Fruit fly (Drosophila melanogaster): ENCODE results near the gene CG15475.
A peak's percentile ranks its signal among the peaks of the same experiment; 100 is the strongest.

CG15475 gene

dm6 chr2L:20638413-20638812 lies 24.1 kb downstream of the CG15475 start:
- TF ChIP-seq CG8319 (GFP tag; optimal IDR thresholded peaks at IDR 0.05) = no peak
- TF ChIP-seq Hr38 (GFP tag; optimal IDR thresholded peaks at IDR 0.05) = no peak
- no peak for TF ChIP-seq Gug (GFP tag; IDR thresholded peaks at IDR 0.05)
- no peak for TF ChIP-seq salr (GFP tag; optimal IDR thresholded peaks at IDR 0.05)
- no peak for TF ChIP-seq Sox102F (GFP tag; optimal IDR thresholded peaks at IDR 0.05)
- no peak for TF ChIP-seq Sox15 (GFP tag; optimal IDR thresholded peaks at IDR 0.05)
- TF ChIP-seq CG11294 (GFP tag; IDR thresholded peaks at IDR 0.05) = no peak
- peak; percentile 71 for TF ChIP-seq Eip78C (GFP tag)
- TF ChIP-seq lz (GFP tag; optimal IDR thresholded peaks at IDR 0.05) = no peak
- no peak for TF ChIP-seq Eip93F (GFP tag; optimal IDR thresholded peaks at IDR 0.05)
- no peak for TF ChIP-seq CG10669 (GFP tag; optimal IDR thresholded peaks at IDR 0.05)
- peak; percentile 58 for TF ChIP-seq CG1621 (tag; optimal IDR thresholded peaks at IDR 0.05)
- no peak for TF ChIP-seq CG16779 (tag; optimal IDR thresholded peaks at IDR 0.05)
- no peak for TF ChIP-seq topi (GFP tag; optimal IDR thresholded peaks at IDR 0.05)
- TF ChIP-seq Eip75B (GFP tag; optimal IDR thresholded peaks at IDR 0.05) = no peak
- peak; percentile 12 for TF ChIP-seq CG3919 (GFP tag; optimal IDR thresholded peaks at IDR 0.05)
- TF ChIP-seq Smox (GFP tag; optimal IDR thresholded peaks at IDR 0.05) = no peak
- no peak for TF ChIP-seq Sox14 (GFP tag; optimal IDR thresholded peaks at IDR 0.05)
- TF ChIP-seq CG6163 (GFP tag; IDR thresholded peaks at IDR 0.05) = peak; percentile 15; the same call in 1 of the 3 replicates
- no peak for TF ChIP-seq vri (GFP tag; optimal IDR thresholded peaks at IDR 0.05)
- TF ChIP-seq CG6808 (GFP tag; optimal IDR thresholded peaks at IDR 0.05) = no peak
- no peak for TF ChIP-seq fd85E (GFP tag; optimal IDR thresholded peaks at IDR 0.05)
- TF ChIP-seq Ets96B (tag; optimal IDR thresholded peaks at IDR 0.05) = no peak
- TF ChIP-seq CG9139 (GFP tag; optimal IDR thresholded peaks at IDR 0.05) = no peak
- no peak for TF ChIP-seq CG8632 (GFP tag; optimal IDR thresholded peaks at IDR 0.05)
- TF ChIP-seq acj6 (GFP tag; optimal IDR thresholded peaks at IDR 0.05) = no peak
- no peak for TF ChIP-seq cyc (GFP tag; optimal IDR thresholded peaks at IDR 0.05)
- TF ChIP-seq CG32006 (GFP tag; optimal IDR thresholded peaks at IDR 0.05) = no peak
- no peak for TF ChIP-seq fkh (GFP tag; optimal IDR thresholded peaks at IDR 0.05)
- TF ChIP-seq CG15336 (GFP tag; IDR thresholded peaks at IDR 0.05) = no peak
- no peak for TF ChIP-seq CG3032 (tag; optimal IDR thresholded peaks at IDR 0.05)
- no peak for TF ChIP-seq CG31627 (GFP tag; optimal IDR thresholded peaks at IDR 0.05)
- TF ChIP-seq svp (GFP tag) = peak; percentile 54
- no peak for TF ChIP-seq dsx (GFP tag; optimal IDR thresholded peaks at IDR 0.05; ENCODE audit: poor library complexity, severe bottlenecking)
- TF ChIP-seq Blimp-1 (GFP tag; optimal IDR thresholded peaks at IDR 0.05) = no peak
- TF ChIP-seq spab (GFP tag; optimal IDR thresholded peaks at IDR 0.05) = no peak
- TF ChIP-seq Ets21C (GFP tag; optimal IDR thresholded peaks at IDR 0.05) = no peak

- TF ChIP-seq eg (GFP tag; IDR thresholded peaks at IDR 0.05) (no peak), CG7368 (GFP tag; optimal IDR thresholded peaks at IDR 0.05) (no peak), CG8119 (GFP tag; IDR thresholded peaks at IDR 0.05) (no peak), CG6808 (GFP tag; optimal IDR thresholded peaks at IDR 0.05) (no peak), dsx (GFP tag; optimal IDR thresholded peaks at IDR 0.05; ENCODE audit: poor library complexity, severe bottlenecking) (no peak), Met (GFP tag; optimal IDR thresholded peaks at IDR 0.05) (no peak), Eip78C (GFP tag) (no peak), svp (GFP tag) (no peak), CG11902 (GFP tag; optimal IDR thresholded peaks at IDR 0.05) (no peak), CG9139 (GFP tag; optimal IDR thresholded peaks at IDR 0.05) (no peak), CG10669 (GFP tag; optimal IDR thresholded peaks at IDR 0.05) (no peak), CG6854 (GFP tag; optimal IDR thresholded peaks at IDR 0.05) (no peak), CG11762 (GFP tag; optimal IDR thresholded peaks at IDR 0.05; ENCODE audit: insufficient read depth) (no peak), Sox102F (GFP tag; optimal IDR thresholded peaks at IDR 0.05) (no peak), vri (GFP tag; optimal IDR thresholded peaks at IDR 0.05) (no peak), CG34406 (GFP tag; optimal IDR thresholded peaks at IDR 0.05) (no peak), CG15336 (GFP tag; IDR thresholded peaks at IDR 0.05) (no peak), fd85E (GFP tag; optimal IDR thresholded peaks at IDR 0.05) (no peak), spab (GFP tag; optimal IDR thresholded peaks at IDR 0.05) (no peak), Lpt (GFP tag; optimal IDR thresholded peaks at IDR 0.05) (no peak)
Observed at dm6 chr2L:20639821-20640220, 25.5 kb downstream of the CG15475 start, which contains the start of gene CG31680. Gene CG31680, plus strand, starts transcription at chr2L:20640121.

Data from whole organism, prepupa.